Worm (Caenorhabditis elegans) whole organism, midembryonic: ENCODE data around the gene F52E1.14.

Source experiments
- cog-1 ChIP-seq: sonication (generic microtip); optimal IDR thresholded peaks from 2 replicates; lab custom pipeline; 2016; ENCODE audit warnings: missing genetic modification characterization, missing compliant biosample characterization
- flt-1 ChIP-seq: fragments of 200-800 bp; sonication (Bioruptor generic); IDR thresholded peaks from 2 replicates; pipeline ENCODE4 v1.3.6; 2022; ENCODE audit warnings: missing genetic modification characterization, missing compliant biosample characterization
- klf-2 ChIP-seq: fragments of 200-800 bp; sonication (Bioruptor generic); conservative IDR thresholded peaks from 2 replicates; pipeline ENCODE4 v1.3.6; 2022; ENCODE audit warnings: missing genetic modification reagents, missing genetic modification characterization, missing compliant biosample characterization
- ref-1 ChIP-seq: fragments of 200-800 bp; sonication (Bioruptor generic); conservative IDR thresholded peaks from 2 replicates; pipeline ENCODE4 v1.3.6; 2022; ENCODE audit warnings: missing genetic modification reagents, missing genetic modification characterization, missing compliant biosample characterization
- ztf-29 ChIP-seq: fragments of 200-800 bp; sonication (Bioruptor generic); IDR thresholded peaks from 2 replicates; pipeline ENCODE4 v1.3.6; 2022; ENCODE audit warnings: missing genetic modification reagents, missing genetic modification characterization, missing compliant biosample characterization

DNA sequence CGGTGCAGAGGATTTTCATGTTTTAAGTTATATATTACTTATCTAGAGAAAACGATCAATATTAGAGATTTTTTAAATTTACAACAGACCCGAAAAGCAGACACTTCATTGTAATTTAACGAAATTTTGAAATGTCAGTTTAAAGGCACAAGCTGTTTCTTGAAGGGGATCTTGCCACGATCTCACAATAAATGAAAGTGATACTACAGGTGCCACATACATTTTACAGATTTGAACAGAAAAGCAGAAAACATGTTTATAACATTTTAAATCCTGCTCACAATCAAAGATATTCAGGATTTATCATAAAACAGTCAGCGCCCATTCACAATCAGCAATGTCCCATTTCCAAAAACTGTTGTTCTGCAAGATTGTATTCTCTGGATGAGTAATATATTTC lies 33.8 kb upstream of the F52E1.14 start:
- TF ChIP-seq ref-1 (GFP tag; lab: Robert Waterston, UW), result no peak
- TF ChIP-seq cog-1 (tag; lab: Kevin White, UChicago), result no peak
- TF ChIP-seq flt-1 (GFP tag; lab: Robert Waterston, UW), result no peak
- TF ChIP-seq klf-2 (GFP tag; lab: Robert Waterston, UW), result no peak
- TF ChIP-seq ztf-29 (GFP tag; lab: Robert Waterston, UW), result no peak
